Worm (Caenorhabditis elegans) whole organism, mixed stage, embryonic: ENCODE measurements around the gene F21H7.3.

Source experiments
- M03D4.4 ChIP-seq: sonication (generic microtip); optimal IDR thresholded peaks from 2 replicates; lab custom pipeline; 2017; ENCODE audit warnings: mild to moderate bottlenecking, missing genetic modification characterization, missing compliant biosample characterization
- bed-3 ChIP-seq: fragments of 200-800 bp; sonication (Bioruptor generic); optimal IDR thresholded peaks from 3 replicates; lab custom pipeline; 2018; ENCODE audit warnings: mild to moderate bottlenecking, missing genetic modification characterization, moderate library complexity, missing compliant biosample characterization
- blmp-1 ChIP-seq: fragments of 150-350 bp; optimal IDR thresholded peaks from 2 replicates; lab custom pipeline; 2014; ENCODE audit warnings: missing biosample characterization, missing genetic modification characterization
- ceh-39 ChIP-seq: fragments of 150-350 bp; optimal IDR thresholded peaks from 2 replicates; lab custom pipeline; 2014; ENCODE audit warnings: missing biosample characterization, missing genetic modification characterization
- ceh-43 ChIP-seq: fragments of 200-800 bp; sonication (Bioruptor generic); optimal IDR thresholded peaks from 2 replicates; lab custom pipeline; 2018; ENCODE audit warnings: mild to moderate bottlenecking, missing genetic modification characterization, moderate library complexity, missing compliant biosample characterization
- ceh-83 ChIP-seq: fragments of 200-800 bp; sonication (Bioruptor generic); optimal IDR thresholded peaks from 2 replicates; lab custom pipeline; 2018; ENCODE audit warnings: mild to moderate bottlenecking, missing genetic modification characterization, missing compliant biosample characterization
- ces-1 ChIP-seq: fragments of 150-350 bp; optimal IDR thresholded peaks from 2 replicates; lab custom pipeline; 2014; ENCODE audit warnings: missing biosample characterization, missing genetic modification reagents, missing genetic modification characterization
- cnd-1 ChIP-seq: fragments of 200-800 bp; sonication (Bioruptor generic); optimal IDR thresholded peaks from 2 replicates; lab custom pipeline; 2018; ENCODE audit warnings: mild to moderate bottlenecking, missing genetic modification characterization, missing compliant biosample characterization
- drap-1 ChIP-seq: fragments of 200-800 bp; sonication (Bioruptor generic); optimal IDR thresholded peaks from 3 replicates; lab custom pipeline; 2018; ENCODE audit warnings: mild to moderate bottlenecking, missing genetic modification characterization, missing compliant biosample characterization
- elt-1 ChIP-seq: sonication (generic microtip); optimal IDR thresholded peaks from 2 replicates; lab custom pipeline; 2017; ENCODE audit warnings: missing genetic modification characterization, mild to moderate bottlenecking, missing compliant biosample characterization, antibody characterized with exemption, moderate library complexity, borderline replicate concordance; ENCODE audit not compliant: insufficient read depth
- elt-3 ChIP-seq: fragments of 150-350 bp; optimal IDR thresholded peaks from 2 replicates; lab custom pipeline; 2014; ENCODE audit warnings: missing biosample characterization, missing genetic modification characterization
- ham-2 ChIP-seq: fragments of 200-800 bp; sonication (Bioruptor generic); optimal IDR thresholded peaks from 2 replicates; lab custom pipeline; 2018; ENCODE audit warnings: mild to moderate bottlenecking, missing genetic modification characterization, missing compliant biosample characterization
- lin-13 ChIP-seq: fragments of 150-350 bp; optimal IDR thresholded peaks from 2 replicates; lab custom pipeline; 2014; ENCODE audit warnings: missing biosample characterization, missing genetic modification characterization
- lin-32 ChIP-seq: fragments of 200-800 bp; sonication (Bioruptor generic); optimal IDR thresholded peaks from 2 replicates; lab custom pipeline; 2018; ENCODE audit warnings: mild to moderate bottlenecking, missing genetic modification characterization, missing compliant biosample characterization
- lsy-2 ChIP-seq: fragments of 150-350 bp; optimal IDR thresholded peaks from 2 replicates; lab custom pipeline; 2014; ENCODE audit warnings: missing biosample characterization, missing genetic modification characterization
- mab-5 ChIP-seq: fragments of 150-350 bp; optimal IDR thresholded peaks from 2 replicates; lab custom pipeline; 2014; ENCODE audit warnings: missing biosample characterization, missing genetic modification characterization
- mep-1 ChIP-seq: fragments of 150-350 bp; optimal IDR thresholded peaks from 2 replicates; lab custom pipeline; 2017; ENCODE audit warnings: missing biosample characterization, missing genetic modification reagents, missing genetic modification characterization, inconsistent platforms
- mls-2 ChIP-seq: sonication (generic microtip); optimal IDR thresholded peaks from 2 replicates; lab custom pipeline; 2016; ENCODE audit warnings: mild to moderate bottlenecking, missing genetic modification characterization, moderate library complexity, missing compliant biosample characterization
- nhr-12 ChIP-seq: fragments of 150-350 bp; optimal IDR thresholded peaks from 2 replicates; lab custom pipeline; 2014; ENCODE audit warnings: missing biosample characterization, missing genetic modification characterization
- nhr-2 ChIP-seq: fragments of 150-350 bp; optimal IDR thresholded peaks from 2 replicates; lab custom pipeline; 2014; ENCODE audit warnings: missing biosample characterization, missing genetic modification characterization
- nhr-237 ChIP-seq: fragments of 150-350 bp; optimal IDR thresholded peaks from 2 replicates; lab custom pipeline; 2014; ENCODE audit warnings: missing biosample characterization, missing genetic modification characterization
- nhr-28 ChIP-seq: fragments of 150-350 bp; optimal IDR thresholded peaks from 2 replicates; lab custom pipeline; 2014; ENCODE audit warnings: missing biosample characterization, missing genetic modification characterization
- nhr-76 ChIP-seq: sonication (generic microtip); optimal IDR thresholded peaks from 2 replicates; lab custom pipeline; 2017; ENCODE audit warnings: missing biosample characterization, missing genetic modification characterization
- pha-4 ChIP-seq: fragments of 150-350 bp; optimal IDR thresholded peaks from 2 replicates; lab custom pipeline; 2018; ENCODE audit warnings: missing biosample characterization, missing genetic modification reagents, missing genetic modification characterization
- snpc-4 ChIP-seq: fragments of 150-350 bp; optimal IDR thresholded peaks from 2 replicates; lab custom pipeline; 2014; ENCODE audit warnings: missing biosample characterization, missing genetic modification characterization
- sptf-1 ChIP-seq: sonication (generic microtip); optimal IDR thresholded peaks from 2 replicates; lab custom pipeline; 2017; ENCODE audit warnings: mild to moderate bottlenecking, missing genetic modification characterization, moderate library complexity, missing compliant biosample characterization
- tbx-8 ChIP-seq: fragments of 200-800 bp; sonication (Bioruptor generic); optimal IDR thresholded peaks from 2 replicates; lab custom pipeline; 2018; ENCODE audit warnings: mild to moderate bottlenecking, missing genetic modification characterization, moderate library complexity, missing compliant biosample characterization
- unc-120 ChIP-seq: sonication (generic microtip); optimal IDR thresholded peaks from 2 replicates; lab custom pipeline; 2017; ENCODE audit warnings: missing genetic modification characterization, missing compliant biosample characterization; ENCODE audit not compliant: poor library complexity, severe bottlenecking
- unc-39 ChIP-seq: fragments of 150-350 bp; optimal IDR thresholded peaks from 2 replicates; lab custom pipeline; 2014; ENCODE audit warnings: missing biosample characterization, missing genetic modification characterization
- unc-62 ChIP-seq: fragments of 150-350 bp; optimal IDR thresholded peaks from 2 replicates; lab custom pipeline; 2014; ENCODE audit warnings: missing biosample characterization, missing genetic modification reagents, missing genetic modification characterization
- zip-8 ChIP-seq: fragments of 150-350 bp; optimal IDR thresholded peaks from 2 replicates; lab custom pipeline; 2014; ENCODE audit warnings: missing biosample characterization, missing genetic modification characterization
- ztf-11 ChIP-seq: fragments of 150-350 bp; optimal IDR thresholded peaks from 2 replicates; lab custom pipeline; 2014; ENCODE audit warnings: missing biosample characterization, missing genetic modification characterization

Gene F21H7.3

ce11 chrV:16266514-16266913, 31.5 kb upstream of the F21H7.3 start, which contains the start of gene T13F3.4:
Gene T13F3.4, minus strand, starts transcription at chrV:16266614.
- TF ChIP-seq blmp-1 = no peak
- TF ChIP-seq ztf-11 = no peak
- TF ChIP-seq sptf-1 (tag; lab: Kevin White, UChicago) = no peak

ce11 chrV:16259684-16260083, 24.6 kb upstream of the F21H7.3 start, which contains the start of gene nhr-127:
Gene nhr-127, plus strand, starts transcription at chrV:16259984.
- TF ChIP-seq elt-3 (tag; lab: Kevin White, UChicago) = no peak
- no peak for TF ChIP-seq unc-120 (tag; lab: Kevin White, UChicago)
- TF ChIP-seq nhr-28 (tag; lab: Kevin White, UChicago) = no peak
- TF ChIP-seq mab-5 (tag; lab: Kevin White, UChicago) = no peak

ce11 chrV:16258142-16258541, 23.1 kb upstream of the F21H7.3 start, which contains the start of gene nhr-218:
Gene nhr-218, plus strand, starts transcription at chrV:16258442.
- TF ChIP-seq nhr-237 (tag; lab: Kevin White, UChicago) (no peak), ztf-11 (no peak), unc-39 (tag; lab: Kevin White, UChicago) (no peak), cnd-1 (tag; lab: Kevin White, UChicago) (no peak), lin-13 (no peak), pha-4 (no peak), mls-2 (tag; lab: Kevin White, UChicago) (no peak), snpc-4 (tag; lab: Kevin White, UChicago) (no peak), zip-8 (tag; lab: Kevin White, UChicago) (no peak), ceh-39 (tag; lab: Kevin White, UChicago) (no peak), nhr-12 (tag; lab: Kevin White, UChicago) (no peak), unc-120 (tag; lab: Kevin White, UChicago) (no peak), bed-3 (GFP tag; lab: Kevin White, UChicago) (no peak)

- TF ChIP-seq elt-3 (tag; lab: Kevin White, UChicago) (no peak), nhr-237 (tag; lab: Kevin White, UChicago) (no peak), lin-32 (GFP tag; lab: Kevin White, UChicago) (no peak), lsy-2 (no peak), ham-2 (GFP tag; lab: Kevin White, UChicago) (no peak), drap-1 (no peak), lin-13 (no peak), nhr-76 (no peak), mls-2 (tag; lab: Kevin White, UChicago) (no peak), M03D4.4 (tag; lab: Kevin White, UChicago) (no peak), pha-4 (no peak), ces-1 (GFP tag; lab: Kevin White, UChicago) (no peak), tbx-8 (GFP tag; lab: Kevin White, UChicago) (no peak), ceh-43 (GFP tag; lab: Kevin White, UChicago) (no peak), blmp-1 (no peak), nhr-2 (no peak), snpc-4 (tag; lab: Kevin White, UChicago) (no peak), zip-8 (tag; lab: Kevin White, UChicago) (no peak), mep-1 (tag; lab: Kevin White, UChicago) (no peak)
Observed at ce11 chrV:16256395-16256794, 21.4 kb upstream of the F21H7.3 start, which contains the start of gene bgnt-1.3. Gene bgnt-1.3, minus strand, starts transcription at chrV:16256495.

- TF ChIP-seq unc-62 (GFP tag; lab: Kevin White, UChicago) = no peak
- TF ChIP-seq elt-1 (tag; lab: Kevin White, UChicago) = no peak
- TF ChIP-seq ceh-83 (GFP tag; lab: Kevin White, UChicago) = no peak
- TF ChIP-seq sptf-1 (tag; lab: Kevin White, UChicago) = no peak
- TF ChIP-seq lsy-2 = no peak
- TF ChIP-seq M03D4.4 (tag; lab: Kevin White, UChicago) = no peak
- TF ChIP-seq mls-2 (tag; lab: Kevin White, UChicago) = no peak
- no peak for TF ChIP-seq cnd-1 (tag; lab: Kevin White, UChicago)
- TF ChIP-seq ceh-43 (GFP tag; lab: Kevin White, UChicago) = no peak
- TF ChIP-seq ham-2 (GFP tag; lab: Kevin White, UChicago) = no peak
- no peak for TF ChIP-seq nhr-76
- no peak for TF ChIP-seq lin-13
- TF ChIP-seq lin-32 (GFP tag; lab: Kevin White, UChicago) = no peak
Observed at ce11 chrV:16253687-16254086, 18.7 kb upstream of the F21H7.3 start, which contains the start of gene gcy-20. Gene gcy-20, minus strand, starts transcription at chrV:16253787.
